Fruit fly (Drosophila melanogaster) whole organism, prepupa: ENCODE data around the gene hb.

Source experiments
- Blimp-1 ChIP-seq: fragments of 200-800 bp; sonication (Bioruptor generic); optimal IDR thresholded peaks from 3 replicates; lab custom pipeline; 2017; ENCODE audit warnings: missing biosample characterization, missing genetic modification characterization, mild to moderate bottlenecking, moderate library complexity, missing genetic modification reagents
- CG10631 ChIP-seq: fragments of 200-800 bp; sonication (Bioruptor generic); optimal IDR thresholded peaks from 2 replicates; lab custom pipeline; 2016; ENCODE audit warnings: missing biosample characterization, missing genetic modification characterization
- CG10669 ChIP-seq: fragments of 200-800 bp; sonication (Bioruptor generic); optimal IDR thresholded peaks from 3 replicates; lab custom pipeline; 2018; ENCODE audit warnings: missing biosample characterization, mild to moderate bottlenecking, missing genetic modification characterization, moderate library complexity
- CG11762 ChIP-seq: fragments of 200-800 bp; sonication (Bioruptor generic); optimal IDR thresholded peaks from 3 replicates; lab custom pipeline; 2016; ENCODE audit warnings: missing biosample characterization, missing genetic modification characterization; ENCODE audit not compliant: insufficient read depth
- CG11902 ChIP-seq: fragments of 200-800 bp; sonication (Bioruptor generic); optimal IDR thresholded peaks from 3 replicates; lab custom pipeline; 2016; ENCODE audit warnings: missing biosample characterization, missing genetic modification characterization
- CG15336 ChIP-seq: fragments of 200-800 bp; sonication (Bioruptor generic); IDR thresholded peaks from 2 replicates; pipeline ENCODE4 v1.3.6; 2022; ENCODE audit warnings: missing biosample characterization, missing genetic modification characterization
- CG1621 ChIP-seq: fragments of 200-800 bp; sonication (Bioruptor generic); optimal IDR thresholded peaks from 3 replicates; lab custom pipeline; 2018; ENCODE audit warnings: missing biosample characterization, mild to moderate bottlenecking, missing genetic modification characterization
- CG16779 ChIP-seq: fragments of 200-800 bp; sonication (Bioruptor generic); optimal IDR thresholded peaks from 3 replicates; lab custom pipeline; 2017; ENCODE audit warnings: missing biosample characterization, mild to moderate bottlenecking, missing genetic modification characterization
- CG3032 ChIP-seq: fragments of 200-800 bp; optimal IDR thresholded peaks from 2 replicates; lab custom pipeline; 2019; ENCODE audit warnings: missing biosample characterization, mild to moderate bottlenecking, missing genetic modification characterization, moderate library complexity
- CG31627 ChIP-seq: fragments of 200-800 bp; sonication (Bioruptor generic); optimal IDR thresholded peaks from 3 replicates; lab custom pipeline; 2016; ENCODE audit warnings: missing biosample characterization, missing genetic modification characterization
- CG32006 ChIP-seq: fragments of 200-800 bp; sonication (Bioruptor generic); optimal IDR thresholded peaks from 3 replicates; lab custom pipeline; 2017; ENCODE audit warnings: missing biosample characterization, mild to moderate bottlenecking, missing genetic modification characterization
- CG34406 ChIP-seq: fragments of 200-800 bp; sonication (Bioruptor generic); optimal IDR thresholded peaks from 3 replicates; lab custom pipeline; 2016; ENCODE audit warnings: missing biosample characterization, missing genetic modification characterization
- CG3919 ChIP-seq: fragments of 200-800 bp; sonication (Bioruptor generic); optimal IDR thresholded peaks from 3 replicates; lab custom pipeline; 2016; ENCODE audit warnings: missing biosample characterization, missing genetic modification characterization
- CG4318 ChIP-seq: fragments of 200-800 bp; sonication (Bioruptor generic); optimal IDR thresholded peaks from 3 replicates; lab custom pipeline; 2017; ENCODE audit warnings: missing biosample characterization, mild to moderate bottlenecking, missing genetic modification characterization
- CG6276 ChIP-seq: fragments of 200-800 bp; sonication (Bioruptor generic); optimal IDR thresholded peaks from 2 replicates; lab custom pipeline; 2017; ENCODE audit warnings: missing biosample characterization, mild to moderate bottlenecking, missing genetic modification characterization
- CG6792 ChIP-seq: fragments of 200-800 bp; sonication (Bioruptor generic); optimal IDR thresholded peaks from 3 replicates; lab custom pipeline; 2016; ENCODE audit warnings: missing biosample characterization, missing genetic modification characterization
- CG6808 ChIP-seq: fragments of 200-800 bp; sonication (Bioruptor generic); optimal IDR thresholded peaks from 3 replicates; lab custom pipeline; 2017; ENCODE audit warnings: missing biosample characterization, missing genetic modification characterization, mild to moderate bottlenecking, moderate library complexity, missing genetic modification reagents
- CG6854 ChIP-seq: fragments of 200-800 bp; sonication (Bioruptor generic); optimal IDR thresholded peaks from 2 replicates; lab custom pipeline; 2017; ENCODE audit warnings: missing biosample characterization, mild to moderate bottlenecking, missing genetic modification characterization
- CG7368 ChIP-seq: fragments of 200-800 bp; sonication (Bioruptor generic); optimal IDR thresholded peaks from 3 replicates; lab custom pipeline; 2016; ENCODE audit warnings: missing biosample characterization, missing genetic modification characterization
- CG8119 ChIP-seq: fragments of 200-800 bp; sonication (Bioruptor generic); IDR thresholded peaks from 3 replicates; pipeline ENCODE4 v1.3.6; 2022; ENCODE audit warnings: missing biosample characterization, missing genetic modification characterization
- CG8319 ChIP-seq: fragments of 200-800 bp; sonication (Bioruptor generic); optimal IDR thresholded peaks from 3 replicates; lab custom pipeline; 2016; ENCODE audit warnings: missing biosample characterization, missing genetic modification characterization
- CG8632 ChIP-seq: fragments of 200-800 bp; sonication (Bioruptor generic); optimal IDR thresholded peaks from 3 replicates; lab custom pipeline; 2016; ENCODE audit warnings: missing biosample characterization, missing genetic modification characterization
- CG9139 ChIP-seq: fragments of 200-800 bp; sonication (Bioruptor generic); optimal IDR thresholded peaks from 3 replicates; lab custom pipeline; 2017; ENCODE audit warnings: missing biosample characterization, mild to moderate bottlenecking, missing genetic modification characterization
- Eip75B ChIP-seq: fragments of 200-800 bp; sonication (Bioruptor generic); optimal IDR thresholded peaks from 3 replicates; lab custom pipeline; 2016; ENCODE audit warnings: missing biosample characterization, missing genetic modification characterization
- Eip78C ChIP-seq: fragments of 200-800 bp; sonication (Bioruptor generic); peaks from one replicate; lab custom pipeline; 2016; ENCODE audit warnings: missing biosample characterization, missing genetic modification characterization
- Eip93F ChIP-seq: fragments of 200-800 bp; sonication (Bioruptor generic); optimal IDR thresholded peaks from 2 replicates; lab custom pipeline; 2016; ENCODE audit warnings: missing biosample characterization, mild to moderate bottlenecking, missing genetic modification characterization
- Ets21C ChIP-seq: fragments of 200-800 bp; sonication (Bioruptor generic); optimal IDR thresholded peaks from 3 replicates; lab custom pipeline; 2016; ENCODE audit warnings: missing biosample characterization, missing genetic modification characterization
- Gug ChIP-seq: fragments of 200-800 bp; sonication (Bioruptor generic); IDR thresholded peaks from 2 replicates; pipeline ENCODE4 v1.3.6; 2022; ENCODE audit warnings: missing biosample characterization, missing genetic modification characterization
- Hr38 ChIP-seq: sonication (Bioruptor generic); optimal IDR thresholded peaks from 2 replicates; lab custom pipeline; 2016; ENCODE audit warnings: missing biosample characterization, missing genetic modification characterization
- Hr39 ChIP-seq: fragments of 200-800 bp; sonication (Bioruptor generic); optimal IDR thresholded peaks from 2 replicates; lab custom pipeline; 2016; ENCODE audit warnings: missing biosample characterization, missing genetic modification characterization
- Hr4 ChIP-seq: fragments of 200-800 bp; sonication (Bioruptor generic); optimal IDR thresholded peaks from 3 replicates; lab custom pipeline; 2016; ENCODE audit warnings: missing biosample characterization, missing genetic modification characterization
- Met ChIP-seq: fragments of 200-800 bp; sonication (Bioruptor generic); optimal IDR thresholded peaks from 3 replicates; lab custom pipeline; 2016; ENCODE audit warnings: missing biosample characterization, missing genetic modification characterization
- OdsH ChIP-seq: fragments of 200-800 bp; sonication (Bioruptor generic); optimal IDR thresholded peaks from 3 replicates; lab custom pipeline; 2016; ENCODE audit warnings: missing biosample characterization, missing genetic modification characterization
- Sox14 ChIP-seq: fragments of 200-800 bp; sonication (Bioruptor generic); optimal IDR thresholded peaks from 3 replicates; lab custom pipeline; 2016; ENCODE audit warnings: missing biosample characterization, missing genetic modification characterization
- Sox15 ChIP-seq: fragments of 200-800 bp; sonication (Bioruptor generic); optimal IDR thresholded peaks from 3 replicates; lab custom pipeline; 2016; ENCODE audit warnings: missing biosample characterization, missing genetic modification characterization
- achi ChIP-seq: fragments of 200-800 bp; sonication (Bioruptor generic); optimal IDR thresholded peaks from 3 replicates; lab custom pipeline; 2016; ENCODE audit warnings: missing biosample characterization, missing genetic modification characterization
- acj6 ChIP-seq: fragments of 200-800 bp; sonication (Bioruptor generic); optimal IDR thresholded peaks from 3 replicates; lab custom pipeline; 2016; ENCODE audit warnings: missing biosample characterization, missing genetic modification characterization
- dsx ChIP-seq: fragments of 200-800 bp; optimal IDR thresholded peaks from 3 replicates; lab custom pipeline; 2019; ENCODE audit warnings: missing biosample characterization, mild to moderate bottlenecking, missing genetic modification characterization, moderate library complexity; ENCODE audit not compliant: poor library complexity, severe bottlenecking
- eg ChIP-seq: fragments of 200-800 bp; sonication (Bioruptor generic); IDR thresholded peaks from 3 replicates; pipeline ENCODE4 v1.3.6; 2022; ENCODE audit warnings: missing biosample characterization, missing genetic modification characterization
- esn ChIP-seq: fragments of 200-800 bp; sonication (Bioruptor generic); optimal IDR thresholded peaks from 2 replicates; lab custom pipeline; 2016; ENCODE audit warnings: missing biosample characterization, mild to moderate bottlenecking, missing genetic modification characterization, moderate library complexity
- fd59A ChIP-seq: fragments of 200-800 bp; sonication (Bioruptor generic); optimal IDR thresholded peaks from 2 replicates; lab custom pipeline; 2017; ENCODE audit warnings: missing biosample characterization, mild to moderate bottlenecking, missing genetic modification characterization, missing genetic modification reagents
- fkh ChIP-seq: fragments of 200-800 bp; sonication (Bioruptor generic); optimal IDR thresholded peaks from 3 replicates; lab custom pipeline; 2017; ENCODE audit warnings: missing biosample characterization, mild to moderate bottlenecking, missing genetic modification characterization, moderate library complexity
- lz ChIP-seq: fragments of 200-800 bp; sonication (Bioruptor generic); optimal IDR thresholded peaks from 3 replicates; lab custom pipeline; 2016; ENCODE audit warnings: missing biosample characterization, missing genetic modification characterization
- pdm3 ChIP-seq: fragments of 200-800 bp; sonication (Bioruptor generic); optimal IDR thresholded peaks from 3 replicates; lab custom pipeline; 2016; ENCODE audit warnings: missing biosample characterization, missing genetic modification characterization
- spab ChIP-seq: fragments of 200-800 bp; sonication (Bioruptor generic); optimal IDR thresholded peaks from 2 replicates; lab custom pipeline; 2017; ENCODE audit warnings: missing biosample characterization, mild to moderate bottlenecking, missing genetic modification characterization, missing genetic modification reagents
- svp ChIP-seq: fragments of 200-800 bp; sonication (Bioruptor generic); peaks from one replicate; lab custom pipeline; 2016; ENCODE audit warnings: missing biosample characterization, missing genetic modification characterization
- vri ChIP-seq: fragments of 200-800 bp; sonication (Bioruptor generic); optimal IDR thresholded peaks from 3 replicates; lab custom pipeline; 2016; ENCODE audit warnings: missing biosample characterization, mild to moderate bottlenecking, missing genetic modification characterization

Gene hb

DNA sequence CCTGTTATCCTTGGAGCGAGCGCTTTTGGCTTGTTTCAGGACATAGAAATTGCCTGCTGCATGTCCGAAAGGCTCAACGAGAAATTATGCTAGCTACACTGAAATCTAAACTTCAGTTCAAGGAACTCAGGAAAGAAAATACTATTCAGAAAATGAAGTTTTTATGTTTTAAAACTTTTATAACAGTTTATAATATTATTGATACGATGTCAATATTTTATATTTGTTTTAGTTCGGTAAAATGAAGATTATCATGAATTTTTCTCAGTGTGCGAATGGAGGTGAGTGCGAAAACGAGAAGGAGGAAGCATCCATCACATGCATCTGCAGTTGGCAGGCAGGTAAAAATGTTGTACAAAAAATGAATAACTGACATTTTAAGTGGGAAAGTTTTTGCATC is 48.7 kb upstream of the hb start (continued):
- TF ChIP-seq dsx (GFP tag; lab: Kevin White, UChicago) (peak; percentile 75), CG7368 (GFP tag; lab: Kevin White, UChicago) (peak; percentile 69), CG8632 (peak; percentile 79), CG16779 (tag; lab: Kevin White, UChicago) (peak; percentile 24), lz (GFP tag; lab: Kevin White, UChicago) (peak; percentile 81), CG6792 (GFP tag; lab: Kevin White, UChicago) (peak; percentile 79), pdm3 (peak; percentile 83), CG31627 (GFP tag; lab: Kevin White, UChicago) (peak; percentile 70), acj6 (peak; percentile 88), CG9139 (GFP tag; lab: Kevin White, UChicago) (peak; percentile 56), Sox14 (GFP tag; lab: Kevin White, UChicago) (peak; percentile 62), fkh (GFP tag; lab: Kevin White, UChicago) (no peak), CG15336 (peak; percentile 88), Gug (peak; percentile 62), CG3032 (tag; lab: Kevin White, UChicago) (peak; percentile 74), Ets21C (GFP tag; lab: Kevin White, UChicago) (peak; percentile 46)

- TF ChIP-seq CG10631 (GFP tag; lab: Kevin White, UChicago) (peak; percentile 37), Eip78C (GFP tag; lab: Kevin White, UChicago) (peak; percentile 30), Blimp-1 (no peak), CG34406 (GFP tag; lab: Kevin White, UChicago) (peak; percentile 41), CG6276 (GFP tag; lab: Kevin White, UChicago) (peak; percentile 4), Sox14 (GFP tag; lab: Kevin White, UChicago) (peak; percentile 73), dsx (GFP tag; lab: Kevin White, UChicago) (no peak), lz (GFP tag; lab: Kevin White, UChicago) (peak; percentile 51), Hr38 (GFP tag; lab: Kevin White, UChicago) (no peak), esn (GFP tag; lab: Kevin White, UChicago) (peak; percentile 62), CG6792 (GFP tag; lab: Kevin White, UChicago) (peak; percentile 59), CG7368 (GFP tag; lab: Kevin White, UChicago) (no peak), CG6854 (no peak), CG6808 (GFP tag; lab: Kevin White, UChicago) (no peak), fkh (GFP tag; lab: Kevin White, UChicago) (no peak), CG15336 (peak; percentile 63), CG11762 (GFP tag; lab: Kevin White, UChicago) (peak; percentile 2), Sox15 (GFP tag; lab: Kevin White, UChicago) (peak; percentile 23), CG8119 (GFP tag; lab: Robert Waterston, UW) (peak; percentile 44; the same call in 1 of the 3 replicates), CG8632 (peak; percentile 41), CG10669 (GFP tag; lab: Kevin White, UChicago) (peak; percentile 1), CG32006 (GFP tag; lab: Kevin White, UChicago) (peak; percentile 48), Ets21C (GFP tag; lab: Kevin White, UChicago) (peak; percentile 35), pdm3 (peak; percentile 50), Eip93F (GFP tag; lab: Kevin White, UChicago) (no peak), Hr39 (peak; percentile 71), svp (GFP tag; lab: Kevin White, UChicago) (peak; percentile 84), Hr4 (GFP tag; lab: Kevin White, UChicago) (peak; percentile 50), CG3032 (tag; lab: Kevin White, UChicago) (no peak), spab (GFP tag; lab: Kevin White, UChicago) (peak; percentile 2), CG11902 (GFP tag; lab: Kevin White, UChicago) (peak; percentile 31), CG8319 (GFP tag; lab: Kevin White, UChicago) (no peak), acj6 (peak; percentile 17), CG4318 (no peak), CG3919 (peak; percentile 54), eg (GFP tag; lab: Robert Waterston, UW) (peak; percentile 72; the same call in 2 of the 3 replicates), CG1621 (tag; lab: Kevin White, UChicago) (no peak), vri (GFP tag; lab: Kevin White, UChicago) (peak; percentile 54), CG31627 (GFP tag; lab: Kevin White, UChicago) (peak; percentile 60), CG16779 (tag; lab: Kevin White, UChicago) (no peak), Gug (no peak; the same call in 1 of the 2 replicates), achi (peak; percentile 40), OdsH (GFP tag; lab: Kevin White, UChicago) (peak; percentile 38), Eip75B (peak; percentile 43), fd59A (GFP tag; lab: Kevin White, UChicago) (no peak), Met (peak; percentile 69)
These were observed 46.6 kb upstream of the hb start for dm6 chr3R:8744198-8744597.
